Worm (Caenorhabditis elegans) whole organism, young adult: Measurements from ENCODE around the gene ran-1.

Source experiments
- B0261.1 ChIP-seq: sonication (generic microtip); optimal IDR thresholded peaks from 2 replicates; lab custom pipeline; 2016; ENCODE audit warnings: mild to moderate bottlenecking, missing genetic modification characterization, moderate library complexity, missing compliant biosample characterization
- B0336.3 ChIP-seq: fragments of 200-800 bp; sonication (Bioruptor generic); IDR thresholded peaks from 2 replicates; pipeline ENCODE4 v1.3.6; 2022; ENCODE audit warnings: missing genetic modification characterization, missing compliant biosample characterization
- C17E4.6 ChIP-seq: fragments of 200-800 bp; sonication (Bioruptor generic); IDR thresholded peaks from 2 replicates; pipeline ENCODE4 v1.3.6; 2022; ENCODE audit warnings: missing genetic modification reagents, missing genetic modification characterization, missing compliant biosample characterization
- F37B4.10 ChIP-seq: fragments of 200-800 bp; sonication (Bioruptor generic); IDR thresholded peaks from 2 replicates; pipeline ENCODE4 v1.3.6; 2022; ENCODE audit warnings: missing genetic modification characterization, missing compliant biosample characterization
- Y53F4B.3 ChIP-seq: fragments of 200-800 bp; sonication (Bioruptor generic); IDR thresholded peaks from 2 replicates; pipeline ENCODE4 v1.3.6; 2022; ENCODE audit warnings: missing genetic modification reagents, missing genetic modification characterization, missing compliant biosample characterization
- Y53G8AR.9 ChIP-seq: fragments of 200-800 bp; sonication (Bioruptor generic); conservative IDR thresholded peaks from 2 replicates; pipeline ENCODE4 v1.3.6; 2022; ENCODE audit warnings: missing genetic modification reagents, missing genetic modification characterization, missing compliant biosample characterization
- atf-7 ChIP-seq: sonication (generic microtip); optimal IDR thresholded peaks from 2 replicates; lab custom pipeline; 2017; ENCODE audit warnings: mild to moderate bottlenecking, missing genetic modification characterization, missing compliant biosample characterization
- attf-3 ChIP-seq: fragments of 200-800 bp; sonication (Bioruptor generic); conservative IDR thresholded peaks from 2 replicates; pipeline ENCODE4 v1.3.6; 2022; ENCODE audit warnings: missing genetic modification reagents, missing genetic modification characterization, missing compliant biosample characterization
- attf-5 ChIP-seq: fragments of 200-800 bp; sonication (Bioruptor generic); optimal IDR thresholded peaks from 2 replicates; lab custom pipeline; 2018; ENCODE audit warnings: mild to moderate bottlenecking, missing genetic modification characterization, missing compliant biosample characterization
- bed-1 ChIP-seq: fragments of 200-800 bp; sonication (Bioruptor generic); IDR thresholded peaks from 2 replicates; pipeline ENCODE4 v1.3.6; 2022; ENCODE audit warnings: missing genetic modification reagents, missing genetic modification characterization, missing compliant biosample characterization
- cebp-2 ChIP-seq: fragments of 200-800 bp; sonication (Bioruptor generic); IDR thresholded peaks from 2 replicates; pipeline ENCODE4 v1.3.6; 2022; ENCODE audit warnings: missing genetic modification characterization, missing compliant biosample characterization
- ceh-40 ChIP-seq: fragments of 200-800 bp; sonication (Bioruptor generic); IDR thresholded peaks from 2 replicates; pipeline ENCODE4 v1.3.6; 2022; ENCODE audit warnings: missing genetic modification characterization, missing compliant biosample characterization
- dox-1 ChIP-seq: fragments of 200-800 bp; sonication (Bioruptor generic); IDR thresholded peaks from 2 replicates; pipeline ENCODE4 v1.3.6; 2022; ENCODE audit warnings: missing genetic modification reagents, missing genetic modification characterization, missing compliant biosample characterization
- efl-1 ChIP-seq: fragments of 150-350 bp; optimal IDR thresholded peaks from 2 replicates; lab custom pipeline; 2014; ENCODE audit warnings: missing biosample characterization, missing genetic modification reagents, missing genetic modification characterization
- egl-18 ChIP-seq: fragments of 200-800 bp; sonication (Bioruptor generic); IDR thresholded peaks from 2 replicates; pipeline ENCODE4 v1.3.6; 2022; ENCODE audit warnings: missing genetic modification reagents, missing genetic modification characterization, missing compliant biosample characterization
- ekl-4 ChIP-seq: fragments of 200-800 bp; sonication (Bioruptor generic); IDR thresholded peaks from 2 replicates; pipeline ENCODE4 v1.3.6; 2022; ENCODE audit warnings: missing genetic modification reagents, missing genetic modification characterization, missing compliant biosample characterization
- him-1 ChIP-seq: sonication (generic microtip); optimal IDR thresholded peaks from 2 replicates; lab custom pipeline; 2016; ENCODE audit warnings: missing genotype, missing genetic modification reagents, missing genetic modification characterization, missing compliant biosample characterization
- hlh-26 ChIP-seq: fragments of 200-800 bp; sonication (Bioruptor generic); conservative IDR thresholded peaks from 2 replicates; pipeline ENCODE4 v1.3.6; 2022; ENCODE audit warnings: missing genetic modification reagents, missing genetic modification characterization, missing compliant biosample characterization
- hmg-20 ChIP-seq: fragments of 200-800 bp; sonication (Bioruptor generic); IDR thresholded peaks from 2 replicates; pipeline ENCODE4 v1.3.6; 2022; ENCODE audit warnings: missing genetic modification reagents, missing genetic modification characterization, missing compliant biosample characterization
- hrde-1 ChIP-seq: sonication (generic microtip); optimal IDR thresholded peaks from 2 replicates; lab custom pipeline; 2016; ENCODE audit warnings: missing genetic modification characterization, mild to moderate bottlenecking, missing compliant biosample characterization, moderate library complexity, missing genotype, missing genetic modification reagents, borderline replicate concordance
- let-526 ChIP-seq: fragments of 200-800 bp; sonication (Bioruptor generic); IDR thresholded peaks from 2 replicates; pipeline ENCODE4 v1.3.6; 2022; ENCODE audit warnings: missing genetic modification reagents, missing genetic modification characterization, missing compliant biosample characterization
- lin-40 ChIP-seq: sonication (generic microtip); optimal IDR thresholded peaks from 2 replicates; lab custom pipeline; 2016; ENCODE audit warnings: missing genetic modification characterization, mild to moderate bottlenecking, missing compliant biosample characterization, missing genotype, missing genetic modification reagents
- lsl-1 ChIP-seq: fragments of 200-800 bp; sonication (Bioruptor generic); optimal IDR thresholded peaks from 2 replicates; lab custom pipeline; 2018; ENCODE audit warnings: mild to moderate bottlenecking, missing genetic modification characterization, moderate library complexity, missing compliant biosample characterization
- madf-8 ChIP-seq: fragments of 200-800 bp; sonication (Bioruptor generic); conservative IDR thresholded peaks from 2 replicates; pipeline ENCODE4 v1.3.6; 2022; ENCODE audit warnings: missing genetic modification reagents, missing genetic modification characterization, missing compliant biosample characterization
- mxl-1 ChIP-seq: sonication (generic microtip); optimal IDR thresholded peaks from 2 replicates; lab custom pipeline; 2016; ENCODE audit warnings: missing genetic modification characterization, missing compliant biosample characterization
- nfya-2 ChIP-seq: fragments of 200-800 bp; sonication (Bioruptor generic); IDR thresholded peaks from 2 replicates; pipeline ENCODE4 v1.3.6; 2022; ENCODE audit warnings: missing genetic modification reagents, missing genetic modification characterization, missing compliant biosample characterization
- nhr-120 ChIP-seq: fragments of 200-800 bp; sonication (Bioruptor generic); IDR thresholded peaks from 2 replicates; pipeline ENCODE4 v1.3.6; 2022; ENCODE audit warnings: missing genetic modification characterization, missing compliant biosample characterization
- nhr-80 ChIP-seq: sonication (generic microtip); optimal IDR thresholded peaks from 2 replicates; lab custom pipeline; 2016; ENCODE audit warnings: missing genetic modification characterization, missing compliant biosample characterization
- nhr-90 ChIP-seq: sonication (generic microtip); optimal IDR thresholded peaks from 2 replicates; lab custom pipeline; 2016; ENCODE audit warnings: missing genotype, mild to moderate bottlenecking, missing genetic modification characterization, missing compliant biosample characterization
- pbrm-1 ChIP-seq: fragments of 200-800 bp; sonication (Bioruptor generic); IDR thresholded peaks from 2 replicates; pipeline ENCODE4 v1.3.6; 2022; ENCODE audit warnings: missing genetic modification reagents, missing genetic modification characterization, missing compliant biosample characterization
- rec-8 ChIP-seq, 2 experiments: sonication (generic microtip); optimal IDR thresholded peaks; 2 replicates each; lab custom pipeline; 2016; ENCODE audit warnings: mild to moderate bottlenecking in 2 of 2, missing genetic modification characterization in 2 of 2, missing genetic modification reagents in 2 of 2, missing genotype in 2 of 2, missing biosample characterization in 1 of 2, missing compliant biosample characterization in 1 of 2, moderate library complexity in 1 of 2
- sdz-38 ChIP-seq: sonication (generic microtip); optimal IDR thresholded peaks from 2 replicates; lab custom pipeline; 2016; ENCODE audit warnings: missing genotype, missing genetic modification characterization, missing compliant biosample characterization
- sea-2 ChIP-seq: fragments of 200-800 bp; sonication (Bioruptor generic); IDR thresholded peaks from 2 replicates; pipeline ENCODE4 v1.3.6; 2022; ENCODE audit warnings: missing genetic modification characterization, missing compliant biosample characterization
- snpc-4 ChIP-seq, 5 experiments: fragments of 150-350 bp in 1 of 5; sonication (generic microtip) in 4 of 5; optimal IDR thresholded peaks; 2 replicates each; lab custom pipeline; 2014 to 2018; ENCODE audit warnings: missing genetic modification characterization in 5 of 5, missing biosample characterization in 3 of 5, antibody characterized with exemption in 2 of 5, mild to moderate bottlenecking in 2 of 5, missing compliant biosample characterization in 2 of 5, missing genotype in 2 of 5, moderate library complexity in 2 of 5, missing genetic modification reagents in 1 of 5
- unc-130 ChIP-seq: sonication (generic microtip); optimal IDR thresholded peaks from 2 replicates; lab custom pipeline; 2016; ENCODE audit warnings: missing genetic modification reagents, missing genetic modification characterization, missing compliant biosample characterization
- zim-3 ChIP-seq: sonication (generic microtip); optimal IDR thresholded peaks from 2 replicates; lab custom pipeline; 2017; ENCODE audit warnings: mild to moderate bottlenecking, missing genetic modification characterization, moderate library complexity, missing compliant biosample characterization
- ztf-18 ChIP-seq: sonication (generic microtip); optimal IDR thresholded peaks from 2 replicates; lab custom pipeline; 2016; ENCODE audit warnings: missing genotype, mild to moderate bottlenecking, missing genetic modification characterization, missing compliant biosample characterization
- ztf-22 ChIP-seq: fragments of 200-800 bp; sonication (Bioruptor generic); optimal IDR thresholded peaks from 2 replicates; lab custom pipeline; 2018; ENCODE audit warnings: mild to moderate bottlenecking, missing genetic modification characterization, moderate library complexity, missing compliant biosample characterization
- ztf-3 ChIP-seq: fragments of 200-800 bp; sonication (Bioruptor generic); optimal IDR thresholded peaks from 2 replicates; lab custom pipeline; 2018; ENCODE audit warnings: mild to moderate bottlenecking, missing genetic modification characterization, missing compliant biosample characterization

Gene ran-1

ce11 chrIII:10704499-10704898 lies 43.0 kb downstream of the ran-1 start:
- TF ChIP-seq lsl-1 (GFP tag; lab: Kevin White, UChicago) (no peak), efl-1 (GFP tag; lab: Kevin White, UChicago) (no peak), nfya-2 (GFP tag; lab: Robert Waterston, UW) (no peak), atf-7 (tag; lab: Kevin White, UChicago) (no peak), ceh-40 (no peak), madf-8 (GFP tag; lab: Robert Waterston, UW) (no peak), hlh-26 (no peak), nhr-90 (no peak), egl-18 (GFP tag; lab: Robert Waterston, UW) (no peak), nhr-120 (GFP tag; lab: Robert Waterston, UW) (no peak)

ce11 chrIII:10703833-10704232 lies 43.7 kb downstream of the ran-1 start:
- no peak for TF ChIP-seq mxl-1 (tag; lab: Kevin White, UChicago)
- no peak for TF ChIP-seq C17E4.6 (GFP tag; lab: Robert Waterston, UW)
- no peak for TF ChIP-seq Y53F4B.3
- TF ChIP-seq rec-8 (tag; optimal IDR thresholded peaks at IDR 0.05; lab: Kevin White, UChicago): no peak
- TF ChIP-seq ztf-3 (GFP tag; lab: Kevin White, UChicago): no peak
- TF ChIP-seq cebp-2 (GFP tag; lab: Robert Waterston, UW): no peak
- TF ChIP-seq him-1 (tag; lab: Kevin White, UChicago): no peak
- no peak for TF ChIP-seq attf-5 (GFP tag; lab: Kevin White, UChicago)
- no peak for TF ChIP-seq snpc-4 (GFP tag; optimal IDR thresholded peaks at IDR 0.05; lab: Kevin White, UChicago)
- no peak for TF ChIP-seq snpc-4 (tag; optimal IDR thresholded peaks at IDR 0.05; lab: Kevin White, UChicago)
- no peak for TF ChIP-seq unc-130
- TF ChIP-seq let-526 (GFP tag; lab: Robert Waterston, UW): no peak
- TF ChIP-seq sea-2 (GFP tag; lab: Robert Waterston, UW): no peak
- TF ChIP-seq attf-3: no peak
- TF ChIP-seq F37B4.10 (GFP tag; lab: Robert Waterston, UW): no peak

ce11 chrIII:10702805-10703204 lies 44.7 kb downstream of the ran-1 start:
- TF ChIP-seq ztf-18 (no peak), F37B4.10 (GFP tag; lab: Robert Waterston, UW) (no peak), lin-40 (tag; lab: Kevin White, UChicago) (no peak), let-526 (GFP tag; lab: Robert Waterston, UW) (no peak), dox-1 (GFP tag; lab: Robert Waterston, UW) (no peak), him-1 (tag; lab: Kevin White, UChicago) (no peak), egl-18 (GFP tag; lab: Robert Waterston, UW) (no peak), bed-1 (GFP tag; lab: Robert Waterston, UW) (no peak), hrde-1 (tag; lab: Kevin White, UChicago) (no peak), ekl-4 (GFP tag; lab: Robert Waterston, UW) (no peak), Y53G8AR.9 (no peak), zim-3 (tag; lab: Kevin White, UChicago) (no peak), nhr-80 (no peak), hmg-20 (GFP tag; lab: Robert Waterston, UW) (no peak), sdz-38 (no peak), B0336.3 (no peak), ztf-22 (GFP tag; lab: Kevin White, UChicago) (no peak), pbrm-1 (GFP tag; lab: Robert Waterston, UW) (no peak), B0261.1 (tag; lab: Kevin White, UChicago) (no peak)
